Worm (Caenorhabditis elegans): ENCODE measurements around the gene F17H10.1.

DNA sequence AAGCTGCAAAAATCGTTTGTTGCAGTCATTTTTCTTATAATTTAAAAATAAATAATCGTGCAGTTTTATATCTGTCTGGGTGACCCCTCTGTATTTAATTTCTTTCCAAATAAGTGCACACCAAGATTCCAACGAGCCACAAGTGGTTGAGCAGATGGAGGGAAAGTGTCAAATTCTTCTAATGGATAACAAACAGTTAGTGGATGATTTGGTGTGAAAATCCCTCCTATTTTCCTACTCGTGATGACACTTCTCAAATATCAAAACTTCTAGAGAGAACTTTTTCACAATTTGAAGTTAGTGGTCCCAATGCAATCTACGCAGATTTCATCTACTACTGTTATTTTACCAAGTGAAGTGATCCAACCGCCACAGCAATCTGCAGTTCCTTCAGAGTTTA lies 30.7 kb upstream of the F17H10.1 start, which contains the start of gene ceh-28:
- TF ChIP-seq B0019.2 (GFP tag; conservative IDR thresholded peaks at IDR 0.05) = no peak
- TF ChIP-seq ztf-26 (tag; optimal IDR thresholded peaks at IDR 0.05) = no peak
- no peak for TF ChIP-seq F49E8.2 (tag; optimal IDR thresholded peaks at IDR 0.05; ENCODE audit: insufficient read depth)
- no peak for TF ChIP-seq nhr-90 (tag; optimal IDR thresholded peaks at IDR 0.05)
- no peak for TF ChIP-seq him-1 (tag; optimal IDR thresholded peaks at IDR 0.05)
- TF ChIP-seq hsf-1 (GFP tag; IDR thresholded peaks at IDR 0.05) = no peak

Measured in whole organism, young adult.